Worm (Caenorhabditis elegans): ENCODE data around the gene F35E8.2.
A peak's percentile ranks its signal among the peaks of the same experiment; 100 is the strongest.

The F35E8.2 gene

ce11 chrV:15915919-15916318, 10.5 kb downstream of the F35E8.2 start, which contains the start of gene gst-38:
TSS of gene gst-38 (minus strand) at chrV:15916070.
- TF ChIP-seq nhr-80 (tag; optimal IDR thresholded peaks at IDR 0.05) (peak; percentile 82), cebp-1 (GFP tag; IDR thresholded peaks at IDR 0.05) (peak; percentile 86), cebp-1 (tag; optimal IDR thresholded peaks at IDR 0.05) (peak; percentile 93), lin-54 (GFP tag; optimal IDR thresholded peaks at IDR 0.05) (no peak), ztf-3 (GFP tag; optimal IDR thresholded peaks at IDR 0.05) (no peak), madf-6 (GFP tag; IDR thresholded peaks at IDR 0.05) (no peak), tlf-1 (GFP tag; optimal IDR thresholded peaks at IDR 0.05) (no peak)

- no peak for TF ChIP-seq dpl-1 (GFP tag; optimal IDR thresholded peaks at IDR 0.05)
These were observed 12.0 kb downstream of the F35E8.2 start, which contains the start of gene F35E8.9 for ce11 chrV:15917458-15917857. TSS of gene F35E8.9 (minus strand) at chrV:15917558.

- TF ChIP-seq hrde-1 (tag; optimal IDR thresholded peaks at IDR 0.05; ENCODE audit: borderline replicate concordance) (no peak), cebp-2 (GFP tag; IDR thresholded peaks at IDR 0.05) (no peak), tbp1 (GFP tag; optimal IDR thresholded peaks at IDR 0.05) (no peak), ekl-4 (GFP tag; IDR thresholded peaks at IDR 0.05) (no peak), egl-18 (GFP tag; IDR thresholded peaks at IDR 0.05) (no peak), B0035.1 (tag; optimal IDR thresholded peaks at IDR 0.05) (no peak), pha-4 (tag; optimal IDR thresholded peaks at IDR 0.05) (no peak), rec-8 (tag; optimal IDR thresholded peaks at IDR 0.05) (no peak), aptf-2 (GFP tag; conservative IDR thresholded peaks at IDR 0.05) (no peak), Y53F4B.3 (GFP tag; IDR thresholded peaks at IDR 0.05) (no peak), xnd-1 (tag; optimal IDR thresholded peaks at IDR 0.05) (no peak), zfh-2 (GFP tag; conservative IDR thresholded peaks at IDR 0.05) (no peak)
These were observed 14.8 kb downstream of the F35E8.2 start, which contains the start of gene F35E8.10 for ce11 chrV:15920273-15920672. TSS of gene F35E8.10 (minus strand) at chrV:15920373.

ce11 chrV:15921102-15921501, 15.6 kb downstream of the F35E8.2 start, which contains the start of gene cdr-1:
TSS of gene cdr-1 (plus strand) at chrV:15921309.
- no peak for TF ChIP-seq lin-54 (GFP tag; optimal IDR thresholded peaks at IDR 0.05)
- TF ChIP-seq mel-28 (tag; optimal IDR thresholded peaks at IDR 0.05; ENCODE audit: borderline replicate concordance): no peak
- no peak for TF ChIP-seq bed-2 (GFP tag; IDR thresholded peaks at IDR 0.05)
- TF ChIP-seq egl-44 (GFP tag; IDR thresholded peaks at IDR 0.05): no peak
- TF ChIP-seq snpc-1.3 (tag; optimal IDR thresholded peaks at IDR 0.05; ENCODE audit: insufficient read depth): no peak
- no peak for TF ChIP-seq nfyb-1 (GFP tag; IDR thresholded peaks at IDR 0.05)

- TF ChIP-seq lag-1 (GFP tag; IDR thresholded peaks at IDR 0.05): no peak
- TF ChIP-seq madf-10 (tag; optimal IDR thresholded peaks at IDR 0.05): no peak
- no peak for TF ChIP-seq gei-17 (GFP tag; optimal IDR thresholded peaks at IDR 0.05)
These were observed 17.5 kb downstream of the F35E8.2 start, which contains the start of gene F35E8.13 for ce11 chrV:15922979-15923378. TSS of gene F35E8.13 (plus strand) at chrV:15923279.

- TF ChIP-seq chd-7 (tag; optimal IDR thresholded peaks at IDR 0.05): no peak
- no peak for TF ChIP-seq F37B4.10 (GFP tag; IDR thresholded peaks at IDR 0.05)
- TF ChIP-seq lin-35 (GFP tag; optimal IDR thresholded peaks at IDR 0.05): no peak
- no peak for TF ChIP-seq mxl-1 (tag; optimal IDR thresholded peaks at IDR 0.05)
- no peak for TF ChIP-seq lin-26 (GFP tag; IDR thresholded peaks at IDR 0.05)
- no peak for TF ChIP-seq nhr-27 (tag; optimal IDR thresholded peaks at IDR 0.05)
These were observed 18.8 kb downstream of the F35E8.2 start, which contains the start of gene nhr-108 for ce11 chrV:15924307-15924706. TSS of gene nhr-108 (minus strand) at chrV:15924472.

Data from whole organism, young adult.